Fruit fly (Drosophila melanogaster) whole organism, embryonic: ENCODE data around the gene Prp3.
A peak's percentile ranks its signal among the peaks of the same experiment; 100 is the strongest.

ENCODE experiments used
- Asciz ChIP-seq: fragments of 200-800 bp; sonication (Bioruptor generic); optimal IDR thresholded peaks from 2 replicates; lab custom pipeline; 2017; ENCODE audit warnings: missing biosample characterization, mild to moderate bottlenecking, missing genetic modification characterization, missing genetic modification reagents
- CG10147 ChIP-seq: fragments of 200-800 bp; sonication (Bioruptor generic); optimal IDR thresholded peaks from 2 replicates; lab custom pipeline; 2019; ENCODE audit warnings: missing biosample characterization, mild to moderate bottlenecking, missing genetic modification characterization, moderate library complexity
- CG10543 ChIP-seq: fragments of 200-800 bp; sonication (Bioruptor generic); optimal IDR thresholded peaks from 3 replicates; lab custom pipeline; 2017; ENCODE audit warnings: missing biosample characterization, mild to moderate bottlenecking, missing genetic modification characterization, moderate library complexity
- CG11093 ChIP-seq: fragments of 200-800 bp; sonication (Bioruptor generic); IDR thresholded peaks from 3 replicates; pipeline ENCODE4 v1.3.6; 2022; ENCODE audit warnings: missing biosample characterization, missing genetic modification characterization
- CG11398 ChIP-seq: fragments of 200-800 bp; sonication (Bioruptor generic); optimal IDR thresholded peaks from 2 replicates; lab custom pipeline; 2016; ENCODE audit warnings: missing biosample characterization, missing genetic modification characterization
- CG11696 ChIP-seq: fragments of 200-800 bp; sonication (Bioruptor generic); IDR thresholded peaks from 2 replicates; pipeline ENCODE4 v1.3.6; 2022; ENCODE audit warnings: missing biosample characterization, missing genetic modification characterization
- CG12659 ChIP-seq: fragments of 200-800 bp; sonication (Bioruptor generic); optimal IDR thresholded peaks from 3 replicates; lab custom pipeline; 2017; ENCODE audit warnings: mild to moderate bottlenecking, missing biosample characterization, missing genetic modification reagents, missing genetic modification characterization
- CG12942 ChIP-seq: fragments of 200-800 bp; sonication (Bioruptor generic); optimal IDR thresholded peaks from 3 replicates; lab custom pipeline; 2016; ENCODE audit warnings: missing biosample characterization, missing genetic modification characterization
- CG13775 ChIP-seq: fragments of 200-800 bp; sonication (Bioruptor generic); optimal IDR thresholded peaks from 3 replicates; lab custom pipeline; 2017; ENCODE audit warnings: missing biosample characterization, mild to moderate bottlenecking, missing genetic modification characterization
- CG17359 ChIP-seq: fragments of 200-800 bp; sonication (Bioruptor generic); optimal IDR thresholded peaks from 3 replicates; lab custom pipeline; 2018; ENCODE audit warnings: missing biosample characterization, mild to moderate bottlenecking, missing genetic modification characterization, moderate library complexity
- CG17802 ChIP-seq: fragments of 200-800 bp; sonication (Bioruptor generic); optimal IDR thresholded peaks from 2 replicates; lab custom pipeline; 2018; ENCODE audit warnings: missing biosample characterization, mild to moderate bottlenecking, missing genetic modification characterization, moderate library complexity
- CG18764 ChIP-seq: fragments of 200-800 bp; sonication (Bioruptor generic); optimal IDR thresholded peaks from 3 replicates; lab custom pipeline; 2016; ENCODE audit warnings: missing biosample characterization, missing genetic modification characterization
- CG2202 ChIP-seq: fragments of 200-800 bp; sonication (Bioruptor generic); optimal IDR thresholded peaks from 2 replicates; lab custom pipeline; 2018; ENCODE audit warnings: missing biosample characterization, mild to moderate bottlenecking, missing genetic modification characterization
- CG2875 ChIP-seq: fragments of 200-800 bp; sonication (Bioruptor generic); optimal IDR thresholded peaks from 2 replicates; lab custom pipeline; 2017; ENCODE audit warnings: missing biosample characterization, mild to moderate bottlenecking, missing genetic modification characterization, missing genetic modification reagents
- CG32532 ChIP-seq: fragments of 200-800 bp; sonication (Bioruptor generic); IDR thresholded peaks from 2 replicates; pipeline ENCODE4 v1.3.6; 2022; ENCODE audit warnings: missing biosample characterization, missing genetic modification characterization
- CG3281 ChIP-seq: fragments of 200-800 bp; sonication (Bioruptor generic); optimal IDR thresholded peaks from 3 replicates; lab custom pipeline; 2017; ENCODE audit warnings: missing biosample characterization, mild to moderate bottlenecking, missing genetic modification characterization
- CG6272 ChIP-seq: fragments of 200-800 bp; sonication (Bioruptor generic); IDR thresholded peaks from 2 replicates; pipeline ENCODE4 v1.3.6; 2022; ENCODE audit warnings: missing biosample characterization, missing genetic modification characterization
- CG9932 ChIP-seq: fragments of 200-800 bp; sonication (Bioruptor generic); IDR thresholded peaks from 2 replicates; pipeline ENCODE4 v1.3.6; 2022; ENCODE audit warnings: missing biosample characterization, missing genetic modification characterization
- Fer3 ChIP-seq: fragments of 200-800 bp; sonication (Bioruptor generic); optimal IDR thresholded peaks from 2 replicates; lab custom pipeline; 2018; ENCODE audit warnings: missing biosample characterization, mild to moderate bottlenecking, missing genetic modification characterization, moderate library complexity
- HLH3B ChIP-seq: fragments of 200-800 bp; sonication (Bioruptor generic); IDR thresholded peaks from 2 replicates; pipeline ENCODE4 v1.3.6; 2022; ENCODE audit warnings: missing biosample characterization, missing genetic modification characterization
- Hand ChIP-seq: fragments of 200-800 bp; sonication (Bioruptor generic); optimal IDR thresholded peaks from 2 replicates; lab custom pipeline; 2017; ENCODE audit warnings: mild to moderate bottlenecking, missing biosample characterization, missing genetic modification reagents, missing genetic modification characterization
- HmgD ChIP-seq: fragments of 200-800 bp; sonication (Bioruptor generic); optimal IDR thresholded peaks from 3 replicates; lab custom pipeline; 2016; ENCODE audit warnings: missing biosample characterization, missing genetic modification characterization
- HmgZ ChIP-seq: fragments of 200-800 bp; sonication (Bioruptor generic); optimal IDR thresholded peaks from 2 replicates; lab custom pipeline; 2018; ENCODE audit warnings: missing biosample characterization, mild to moderate bottlenecking, missing genetic modification characterization
- NC2α ChIP-seq: fragments of 200-800 bp; sonication (Bioruptor generic); optimal IDR thresholded peaks from 2 replicates; lab custom pipeline; 2016; ENCODE audit warnings: missing biosample characterization, missing genetic modification characterization
- Sin3A ChIP-seq: fragments of >200 bp; optimal IDR thresholded peaks from 2 replicates; lab custom pipeline; 2018
- Sox102F ChIP-seq: fragments of 200-800 bp; sonication (Bioruptor generic); optimal IDR thresholded peaks from 2 replicates; lab custom pipeline; 2018; ENCODE audit warnings: missing biosample characterization, mild to moderate bottlenecking, missing genetic modification characterization, moderate library complexity
- aop ChIP-seq: fragments of 200-800 bp; sonication (Bioruptor generic); IDR thresholded peaks from 2 replicates; pipeline ENCODE4 v1.3.6; 2022; ENCODE audit warnings: missing biosample characterization, missing genetic modification characterization
- ase ChIP-seq: fragments of 200-800 bp; sonication (Bioruptor generic); IDR thresholded peaks from 3 replicates; pipeline ENCODE4 v1.3.6; 2022; ENCODE audit warnings: missing biosample characterization, missing genetic modification characterization
- bowl ChIP-seq: fragments of 200-800 bp; sonication (Bioruptor generic); IDR thresholded peaks from 2 replicates; pipeline ENCODE4 v1.3.6; 2022; ENCODE audit warnings: missing biosample characterization, missing genetic modification characterization
- btn ChIP-seq: fragments of 200-800 bp; sonication (Bioruptor generic); optimal IDR thresholded peaks from 2 replicates; lab custom pipeline; 2016; ENCODE audit warnings: missing biosample characterization, missing genetic modification characterization
- cato ChIP-seq: fragments of 200-800 bp; sonication (Bioruptor generic); optimal IDR thresholded peaks from 2 replicates; lab custom pipeline; 2016; ENCODE audit warnings: missing biosample characterization, missing genetic modification characterization, borderline replicate concordance
- chn ChIP-seq: fragments of 200-800 bp; sonication (Bioruptor generic); optimal IDR thresholded peaks from 2 replicates; lab custom pipeline; 2016; ENCODE audit warnings: missing biosample characterization, missing genetic modification characterization
- ci ChIP-seq: fragments of 200-800 bp; sonication (Bioruptor generic); IDR thresholded peaks from 3 replicates; pipeline ENCODE4 v1.3.6; 2022; ENCODE audit warnings: missing biosample characterization, missing genetic modification characterization
- croc ChIP-seq: fragments of 200-800 bp; sonication (Bioruptor generic); conservative IDR thresholded peaks from 3 replicates; pipeline ENCODE4 v1.3.6; 2022; ENCODE audit warnings: missing biosample characterization, missing genetic modification characterization
- crp ChIP-seq, 2 experiments: fragments of 200-800 bp; sonication (Bioruptor generic); optimal IDR thresholded peaks; 2 replicates in 1 of 2; 3 replicates in 1 of 2; lab custom pipeline; 2017; ENCODE audit warnings: missing biosample characterization in 2 of 2, missing genetic modification characterization in 2 of 2, mild to moderate bottlenecking in 1 of 2, moderate library complexity in 1 of 2
- danr ChIP-seq: fragments of 200-800 bp; sonication (Bioruptor generic); IDR thresholded peaks from 2 replicates; pipeline ENCODE4 v1.3.6; 2022; ENCODE audit warnings: missing biosample characterization, missing genetic modification characterization
- ems ChIP-seq: fragments of 200-800 bp; sonication (Bioruptor generic); optimal IDR thresholded peaks from 3 replicates; lab custom pipeline; 2016; ENCODE audit warnings: missing biosample characterization, missing genetic modification characterization
- fu2 ChIP-seq: fragments of 200-800 bp; sonication (Bioruptor generic); optimal IDR thresholded peaks from 2 replicates; lab custom pipeline; 2016; ENCODE audit warnings: missing biosample characterization, missing genetic modification characterization
- gro ChIP-seq: fragments of 200-800 bp; sonication (Bioruptor generic); optimal IDR thresholded peaks from 2 replicates; lab custom pipeline; 2016; ENCODE audit warnings: missing biosample characterization, missing genetic modification characterization
- kah ChIP-seq: fragments of 200-800 bp; sonication (Bioruptor generic); optimal IDR thresholded peaks from 2 replicates; lab custom pipeline; 2018; ENCODE audit warnings: missing biosample characterization, mild to moderate bottlenecking, missing genetic modification characterization
- lmd ChIP-seq: fragments of 200-800 bp; sonication (Bioruptor generic); IDR thresholded peaks from 2 replicates; pipeline ENCODE4 v1.3.6; 2022; ENCODE audit warnings: missing biosample characterization, missing genetic modification characterization
- nerfin-1 ChIP-seq: fragments of 200-800 bp; sonication (Bioruptor generic); optimal IDR thresholded peaks from 3 replicates; lab custom pipeline; 2019; ENCODE audit warnings: missing biosample characterization, mild to moderate bottlenecking, missing genetic modification characterization, moderate library complexity
- otp ChIP-seq: fragments of 200-800 bp; sonication (Bioruptor generic); IDR thresholded peaks from 3 replicates; pipeline ENCODE4, ENCODE4 v1.3.6; 2022; ENCODE audit warnings: missing biosample characterization, missing genetic modification characterization
- pita ChIP-seq: fragments of 200-800 bp; sonication (Bioruptor generic); optimal IDR thresholded peaks from 2 replicates; lab custom pipeline; 2017; ENCODE audit warnings: missing biosample characterization, mild to moderate bottlenecking, missing genetic modification characterization
- pros ChIP-seq: fragments of 200-800 bp; sonication (Bioruptor generic); optimal IDR thresholded peaks from 3 replicates; lab custom pipeline; 2019; ENCODE audit warnings: missing biosample characterization, mild to moderate bottlenecking, missing genetic modification characterization, moderate library complexity
- run ChIP-seq: fragments of 200-800 bp; sonication (Bioruptor generic); optimal IDR thresholded peaks from 3 replicates; lab custom pipeline; 2018; ENCODE audit warnings: missing biosample characterization, mild to moderate bottlenecking, missing genetic modification characterization
- salm ChIP-seq: fragments of 200-800 bp; sonication (Bioruptor generic); optimal IDR thresholded peaks from 2 replicates; lab custom pipeline; 2018; ENCODE audit warnings: missing biosample characterization, mild to moderate bottlenecking, missing genetic modification characterization
- sim ChIP-seq: fragments of 200-800 bp; sonication (Bioruptor generic); IDR thresholded peaks from 2 replicates; pipeline ENCODE4 v1.3.6; 2022; ENCODE audit warnings: missing biosample characterization, missing genetic modification characterization
- tna ChIP-seq: fragments of 200-800 bp; sonication (Bioruptor generic); IDR thresholded peaks from 2 replicates; pipeline ENCODE4 v1.3.6; 2022; ENCODE audit warnings: missing biosample characterization, missing genetic modification characterization; ENCODE audit not compliant: partially characterized antibody
- zen ChIP-seq: fragments of 200-800 bp; sonication (Bioruptor generic); optimal IDR thresholded peaks from 3 replicates; lab custom pipeline; 2018; ENCODE audit warnings: missing biosample characterization, mild to moderate bottlenecking, missing genetic modification characterization, moderate library complexity

Gene Prp3

DNA sequence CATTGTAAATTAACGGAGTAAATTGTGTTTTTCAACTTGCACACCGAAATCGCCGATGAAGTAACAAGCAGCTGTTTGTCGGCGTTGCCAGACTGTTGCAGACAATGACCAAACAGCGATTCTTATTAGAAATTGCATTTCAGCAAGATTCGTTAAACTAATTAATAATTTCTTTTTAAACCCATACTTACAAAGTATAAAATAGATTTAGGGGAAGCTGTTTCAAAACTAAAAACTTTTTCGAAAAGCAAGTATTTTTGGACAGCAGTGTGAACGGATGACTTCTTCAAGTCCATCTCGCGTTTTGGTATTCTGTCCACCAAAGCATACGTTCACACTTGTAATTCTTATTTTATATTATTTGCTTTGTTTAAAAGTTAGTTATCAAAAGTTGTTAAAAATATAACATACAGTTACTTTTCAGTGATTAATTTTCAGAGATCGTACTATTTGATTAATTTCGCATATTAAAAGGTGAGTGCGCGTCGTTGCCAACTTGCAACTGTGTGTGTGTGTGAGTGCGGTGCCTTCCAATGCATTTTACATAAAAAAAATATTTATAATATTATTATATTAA, 18.4 kb downstream of the Prp3 start, which contains the start of the genes CG8004 and RhoGDI (continued):
- peak; percentile 53 for TF ChIP-seq CG18764 (GFP tag; lab: Kevin White, UChicago)
- no peak for TF ChIP-seq aop (GFP tag; lab: Robert Waterston, UW)
- peak; percentile 82 for TF ChIP-seq CG9932 (GFP tag; lab: Robert Waterston, UW)
- TF ChIP-seq Sin3A (lab: Kevin White, UChicago): peak; percentile 72
- no peak for TF ChIP-seq CG2875
- TF ChIP-seq crp (GFP tag; optimal IDR thresholded peaks at IDR 0.05; lab: Kevin White, UChicago): peak; percentile 74 to 94
- no peak for TF ChIP-seq sim
- TF ChIP-seq HLH3B (GFP tag; lab: Robert Waterston, UW): no peak
- peak; percentile 18 for TF ChIP-seq CG10147
- TF ChIP-seq bowl (GFP tag; lab: Robert Waterston, UW): no peak
- no peak for TF ChIP-seq CG6272 (GFP tag; lab: Robert Waterston, UW)
- no peak for TF ChIP-seq Hand (GFP tag; lab: Kevin White, UChicago)
- TF ChIP-seq pros (GFP tag; lab: Kevin White, UChicago): no peak
- TF ChIP-seq CG11696 (GFP tag; lab: Robert Waterston, UW): no peak
- TF ChIP-seq NC2α (GFP tag; lab: Kevin White, UChicago): no peak
- no peak for TF ChIP-seq HmgD (GFP tag; lab: Kevin White, UChicago)
- peak; percentile 79 for TF ChIP-seq CG17802 (tag; lab: Kevin White, UChicago)
- no peak for TF ChIP-seq otp
- TF ChIP-seq CG32532 (GFP tag; lab: Robert Waterston, UW): peak; percentile 76
- TF ChIP-seq CG12659 (GFP tag; lab: Kevin White, UChicago): peak; percentile 77
- TF ChIP-seq tna (GFP tag; lab: Robert Waterston, UW): no peak
- peak; percentile 47 for TF ChIP-seq fu2
- peak; percentile 69 for TF ChIP-seq zen
- TF ChIP-seq run (tag; lab: Kevin White, UChicago): no peak
- peak; percentile 44 for TF ChIP-seq CG11398 (GFP tag; lab: Kevin White, UChicago)
- TF ChIP-seq CG12942 (GFP tag; lab: Kevin White, UChicago): peak; percentile 9
- no peak for TF ChIP-seq nerfin-1 (tag; lab: Kevin White, UChicago)
- peak; percentile 55 for TF ChIP-seq CG13775
- TF ChIP-seq kah (GFP tag; lab: Kevin White, UChicago): no peak
- TF ChIP-seq gro (GFP tag; lab: Kevin White, UChicago): peak; percentile 62
- peak; percentile 75 for TF ChIP-seq HmgZ (tag; lab: Kevin White, UChicago)
- TF ChIP-seq CG11093 (GFP tag; lab: Robert Waterston, UW): 0 out of 3 replicates have a peak, but pooled peaks have one; percentile 47
- peak; percentile 40 for TF ChIP-seq cato (GFP tag; lab: Kevin White, UChicago)
- TF ChIP-seq danr (GFP tag; lab: Robert Waterston, UW): 0 out of 2 replicates have a peak, but pooled peaks have one; percentile 14
- no peak for TF ChIP-seq btn (GFP tag; lab: Kevin White, UChicago)
- TF ChIP-seq Sox102F (GFP tag; lab: Kevin White, UChicago): peak; percentile 63
- no peak for TF ChIP-seq pita
- peak; percentile 73 for TF ChIP-seq chn (GFP tag; lab: Kevin White, UChicago)
- TF ChIP-seq salm: no peak
- TF ChIP-seq ase: no peak
- peak; percentile 65 for TF ChIP-seq CG17359 (tag; lab: Kevin White, UChicago)
- TF ChIP-seq lmd (GFP tag; lab: Robert Waterston, UW): peak; percentile 58; the same call in 1 of the 2 replicates
- peak; percentile 32 for TF ChIP-seq CG2202 (tag; lab: Kevin White, UChicago)
- peak; percentile 7 for TF ChIP-seq CG10543 (GFP tag; lab: Kevin White, UChicago)
- no peak for TF ChIP-seq Asciz (GFP tag; lab: Kevin White, UChicago)
- TF ChIP-seq ci (GFP tag; lab: Robert Waterston, UW): peak; percentile 67; the same call in 2 of the 3 replicates
- TF ChIP-seq croc (GFP tag; lab: Robert Waterston, UW): peak; percentile 29; the same call in 1 of the 3 replicates
- TF ChIP-seq CG3281 (GFP tag; lab: Kevin White, UChicago): peak; percentile 48
- TF ChIP-seq ems (GFP tag; lab: Kevin White, UChicago): peak; percentile 75
- TF ChIP-seq Fer3 (tag; lab: Kevin White, UChicago): peak; percentile 65
